Worm (Caenorhabditis elegans) whole organism, L1 larva: ENCODE data around the gene C17E7.12.

Experiments used
- C34B4.2 ChIP-seq: sonication (generic microtip); optimal IDR thresholded peaks from 2 replicates; lab custom pipeline; 2017; ENCODE audit warnings: mild to moderate bottlenecking, missing genetic modification characterization, missing compliant biosample characterization
- aha-1 ChIP-seq: fragments of 150-350 bp; optimal IDR thresholded peaks from 2 replicates; lab custom pipeline; 2014; ENCODE audit warnings: missing biosample characterization, missing genetic modification characterization
- fos-1 ChIP-seq: fragments of 150-350 bp; optimal IDR thresholded peaks from 2 replicates; lab custom pipeline; 2014; ENCODE audit warnings: missing biosample characterization, missing genetic modification characterization
- grh-1 ChIP-seq: fragments of 200-800 bp; sonication (Bioruptor generic); IDR thresholded peaks from 2 replicates; pipeline ENCODE4 v1.3.6; 2022; ENCODE audit warnings: missing genetic modification reagents, missing genetic modification characterization, missing compliant biosample characterization
- hlh-17 ChIP-seq: fragments of 200-800 bp; sonication (Bioruptor generic); optimal IDR thresholded peaks from 2 replicates; lab custom pipeline; 2018; ENCODE audit warnings: missing genetic modification characterization, mild to moderate bottlenecking, missing compliant biosample characterization, moderate library complexity, borderline replicate concordance
- jun-1 ChIP-seq: fragments of 150-350 bp; optimal IDR thresholded peaks from 2 replicates; lab custom pipeline; 2014; ENCODE audit warnings: missing biosample characterization, missing genetic modification reagents, missing genetic modification characterization
- lir-3 ChIP-seq: sonication (generic microtip); optimal IDR thresholded peaks from 2 replicates; lab custom pipeline; 2016; ENCODE audit warnings: mild to moderate bottlenecking, missing genetic modification characterization, moderate library complexity, missing compliant biosample characterization; ENCODE audit not compliant: poor library complexity
- nhr-11 ChIP-seq: fragments of 150-350 bp; optimal IDR thresholded peaks from 2 replicates; lab custom pipeline; 2014; ENCODE audit warnings: missing biosample characterization, missing genetic modification characterization
- nhr-77 ChIP-seq: fragments of 150-350 bp; optimal IDR thresholded peaks from 2 replicates; lab custom pipeline; 2014; ENCODE audit warnings: missing biosample characterization, missing genetic modification characterization
- nhr-90 ChIP-seq: sonication (generic microtip); optimal IDR thresholded peaks from 2 replicates; lab custom pipeline; 2016; ENCODE audit warnings: mild to moderate bottlenecking, missing genetic modification characterization, missing compliant biosample characterization; ENCODE audit not compliant: poor library complexity
- snpc-4 ChIP-seq: fragments of 150-350 bp; optimal IDR thresholded peaks from 2 replicates; lab custom pipeline; 2014; ENCODE audit warnings: missing biosample characterization, missing genetic modification characterization
- snu-23 ChIP-seq: sonication (generic microtip); optimal IDR thresholded peaks from 2 replicates; lab custom pipeline; 2016; ENCODE audit warnings: missing genetic modification characterization, missing compliant biosample characterization
- sptf-1 ChIP-seq: fragments of 150-350 bp; optimal IDR thresholded peaks from 2 replicates; lab custom pipeline; 2014; ENCODE audit warnings: missing biosample characterization, missing genetic modification characterization
- ztf-11 ChIP-seq, 2 experiments: sonication (generic microtip); optimal IDR thresholded peaks; 2 replicates each; lab custom pipeline; 2016 to 2017; ENCODE audit warnings: missing genetic modification characterization in 2 of 2, missing biosample characterization in 1 of 2, missing compliant biosample characterization in 1 of 2

DNA sequence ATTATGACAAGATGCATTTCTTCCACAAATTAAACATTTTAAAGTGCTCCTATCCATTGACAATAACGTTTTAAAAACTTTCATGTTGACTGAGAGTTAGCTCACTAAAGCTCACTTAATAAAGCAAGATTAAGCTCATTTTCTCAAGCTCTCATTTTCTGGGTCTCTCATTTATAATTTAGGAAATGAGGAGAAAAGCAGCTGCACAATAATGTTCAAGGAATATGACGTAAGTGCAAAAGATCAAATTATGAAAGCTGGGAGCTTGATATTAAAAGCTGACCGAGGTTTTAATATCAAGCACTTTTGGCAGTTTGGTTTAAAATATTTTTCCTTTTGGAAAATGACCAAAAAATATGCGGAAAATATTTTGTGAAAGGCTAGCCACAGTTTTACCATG is 34.0 kb downstream of the C17E7.12 start, which contains the start of gene nhr-188:
- no peak for TF ChIP-seq nhr-90 (tag; lab: Kevin White, UChicago)
- no peak for TF ChIP-seq jun-1 (tag; lab: Kevin White, UChicago)
- no peak for TF ChIP-seq aha-1 (tag; lab: Kevin White, UChicago)
- TF ChIP-seq grh-1 = no peak
- no peak for TF ChIP-seq C34B4.2
- TF ChIP-seq ztf-11 (tag; optimal IDR thresholded peaks at IDR 0.05; lab: Kevin White, UChicago) = no peak
- TF ChIP-seq snpc-4 (tag; lab: Kevin White, UChicago) = no peak
- no peak for TF ChIP-seq nhr-77
- TF ChIP-seq snu-23 (GFP tag; lab: Kevin White, UChicago) = no peak
- no peak for TF ChIP-seq hlh-17 (GFP tag; lab: Kevin White, UChicago)
- no peak for TF ChIP-seq sptf-1
- TF ChIP-seq nhr-11 (tag; lab: Kevin White, UChicago) = no peak
- TF ChIP-seq fos-1 (tag; lab: Kevin White, UChicago) = no peak
- TF ChIP-seq lir-3 (tag; lab: Kevin White, UChicago) = no peak
